Worm (Caenorhabditis elegans) whole organism, early embryonic: ENCODE results near the gene srd-2.

Source experiments
- F13C5.2 ChIP-seq: sonication (generic microtip); optimal IDR thresholded peaks from 2 replicates; lab custom pipeline; 2017; ENCODE audit warnings: mild to moderate bottlenecking, missing genetic modification characterization, inconsistent platforms, missing compliant biosample characterization
- ama-1 ChIP-seq: fragments of 150-350 bp; optimal IDR thresholded peaks from 2 replicates; lab custom pipeline; 2014
- hmg-4 ChIP-seq: fragments of 200-800 bp; sonication (Bioruptor generic); optimal IDR thresholded peaks from 2 replicates; lab custom pipeline; 2018; ENCODE audit warnings: mild to moderate bottlenecking, missing genetic modification characterization, missing compliant biosample characterization
- hnd-1 ChIP-seq: sonication (generic microtip); optimal IDR thresholded peaks from 2 replicates; lab custom pipeline; 2016; ENCODE audit warnings: missing genetic modification characterization, missing compliant biosample characterization
- tbx-11 ChIP-seq: fragments of 200-800 bp; sonication (Bioruptor generic); IDR thresholded peaks from 2 replicates; pipeline ENCODE4 v1.3.6; 2022; ENCODE audit warnings: missing genetic modification characterization, missing compliant biosample characterization
- tra-4 ChIP-seq: sonication (generic microtip); optimal IDR thresholded peaks from 2 replicates; lab custom pipeline; 2017; ENCODE audit warnings: missing genetic modification characterization, missing compliant biosample characterization

DNA sequence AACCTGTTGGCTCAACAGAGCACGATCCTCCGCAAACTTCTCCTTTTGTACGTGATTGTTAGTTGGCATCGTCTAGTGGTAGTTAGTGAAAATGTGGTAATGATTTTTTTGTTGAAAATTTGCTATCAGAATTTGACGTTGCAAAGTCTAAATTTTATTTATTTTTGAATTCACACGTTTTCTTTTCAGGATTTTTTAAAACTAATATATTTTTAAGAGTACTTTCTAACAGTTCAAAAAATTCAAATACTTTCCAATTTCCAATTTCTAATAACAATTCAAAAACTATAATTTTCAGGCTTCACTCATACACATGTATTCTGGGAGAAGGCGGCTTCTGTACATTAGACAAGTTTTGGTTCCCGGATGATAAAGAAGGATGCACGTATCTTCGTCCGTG, 46.7 kb upstream of the srd-2 start, which contains the start of gene ubxn-5:
- no peak for TF ChIP-seq tra-4
- TF ChIP-seq ama-1 (lab: Kevin White, UChicago) = no peak
- no peak for TF ChIP-seq hmg-4 (GFP tag; lab: Kevin White, UChicago)
- TF ChIP-seq hnd-1 (tag; lab: Kevin White, UChicago) = no peak
- no peak for TF ChIP-seq F13C5.2 (tag; lab: Kevin White, UChicago)
- no peak for TF ChIP-seq tbx-11 (GFP tag; lab: Robert Waterston, UW)
